Fruit fly (Drosophila melanogaster): Measurements from ENCODE around the gene CG7573.

CG7573 gene

dm6 chr3L:11318532-11319170, 7.1 kb downstream of the CG7573 start (continued):
- TF ChIP-seq CG3065 (GFP tag; optimal IDR thresholded peaks at IDR 0.05), result peak; percentile 57
- peak; percentile 70 for TF ChIP-seq CG4854 (GFP tag; optimal IDR thresholded peaks at IDR 0.05)
- TF ChIP-seq CG12236 (GFP tag; optimal IDR thresholded peaks at IDR 0.05), result peak; percentile 76
- no peak for TF ChIP-seq Dref (GFP tag; IDR thresholded peaks at IDR 0.05)
- peak; percentile 79 for TF ChIP-seq CG10147 (GFP tag; optimal IDR thresholded peaks at IDR 0.05)
- TF ChIP-seq Nf-YB (GFP tag; optimal IDR thresholded peaks at IDR 0.05), result peak; percentile 59
- TF ChIP-seq CG2202 (tag; optimal IDR thresholded peaks at IDR 0.05), result peak; percentile 55
- peak; percentile 85 for TF ChIP-seq CG7357 (GFP tag; IDR thresholded peaks at IDR 0.05)
- TF ChIP-seq fd64A (GFP tag; optimal IDR thresholded peaks at IDR 0.05), result peak; percentile 82
- peak; percentile 82 for TF ChIP-seq cwo (GFP tag; optimal IDR thresholded peaks at IDR 0.05)
- TF ChIP-seq CG11093 (GFP tag; IDR thresholded peaks at IDR 0.05), result peak; percentile 82
- peak; percentile 73 for TF ChIP-seq Max (GFP tag; optimal IDR thresholded peaks at IDR 0.05)
- peak; percentile 61 for TF ChIP-seq CG13894 (tag; optimal IDR thresholded peaks at IDR 0.05)
- TF ChIP-seq CG9437 (GFP tag; optimal IDR thresholded peaks at IDR 0.05), result peak; percentile 75
- peak; percentile 80 for TF ChIP-seq MBD-R2 (GFP tag; IDR thresholded peaks at IDR 0.05)
- no peak for TF ChIP-seq h (optimal IDR thresholded peaks at IDR 0.05)
- TF ChIP-seq CG10959 (GFP tag; IDR thresholded peaks at IDR 0.05), result peak; percentile 88
- peak; percentile 85 for TF ChIP-seq Dbx (GFP tag; IDR thresholded peaks at IDR 0.05)
- peak; percentile 73 for TF ChIP-seq CG3407 (GFP tag; optimal IDR thresholded peaks at IDR 0.05)
- TF ChIP-seq Ravus (GFP tag; IDR thresholded peaks at IDR 0.05), result peak; percentile 77
- peak; percentile 32 for TF ChIP-seq schlank (tag; optimal IDR thresholded peaks at IDR 0.05)
- TF ChIP-seq tup (GFP tag; optimal IDR thresholded peaks at IDR 0.05), result peak; percentile 8
- TF ChIP-seq CG2116 (GFP tag; optimal IDR thresholded peaks at IDR 0.05), result peak; percentile 16
- peak; percentile 93 for TF ChIP-seq Sox102F (GFP tag; optimal IDR thresholded peaks at IDR 0.05)
- TF ChIP-seq Neu2 (GFP tag; optimal IDR thresholded peaks at IDR 0.05; ENCODE audit: borderline replicate concordance), result peak; percentile 34
- peak; percentile 95 for TF ChIP-seq ara (GFP tag; IDR thresholded peaks at IDR 0.05)
- TF ChIP-seq Adf1 (GFP tag; IDR thresholded peaks at IDR 0.05), result peak; percentile 34
- TF ChIP-seq CG4360 (GFP tag; IDR thresholded peaks at IDR 0.05), result peak; percentile 70
- peak; percentile 61 for TF ChIP-seq CG6683 (GFP tag; optimal IDR thresholded peaks at IDR 0.05)
- TF ChIP-seq CG8478 (optimal IDR thresholded peaks at IDR 0.05), result no peak
- peak; percentile 71 for TF ChIP-seq wdn (GFP tag; IDR thresholded peaks at IDR 0.05)
- TF ChIP-seq CG4328 (GFP tag; optimal IDR thresholded peaks at IDR 0.05), result peak; percentile 47
- TF ChIP-seq jumu (GFP tag; optimal IDR thresholded peaks at IDR 0.05), result peak; percentile 69
- peak; percentile 92 for TF ChIP-seq CG12769 (tag; optimal IDR thresholded peaks at IDR 0.05)
- peak; percentile 90 for TF ChIP-seq HLH3B (GFP tag; IDR thresholded peaks at IDR 0.05)
- TF ChIP-seq CG12659 (GFP tag; optimal IDR thresholded peaks at IDR 0.05), result peak; percentile 85
- no peak for TF ChIP-seq hbn (GFP tag; IDR thresholded peaks at IDR 0.05; ENCODE audit: partially characterized antibody)
- TF ChIP-seq gt (GFP tag; IDR thresholded peaks at IDR 0.05), result peak; percentile 75
- peak; percentile 78 for TF ChIP-seq gsb (GFP tag; IDR thresholded peaks at IDR 0.05)
- peak in 1 of 2 experiments; percentile 39 for TF ChIP-seq crp (GFP tag; optimal IDR thresholded peaks at IDR 0.05)
- TF ChIP-seq unpg (GFP tag; optimal IDR thresholded peaks at IDR 0.05), result peak; percentile 89
- TF ChIP-seq kay (GFP tag; optimal IDR thresholded peaks at IDR 0.05), result peak; percentile 55
- TF ChIP-seq CG17612 (GFP tag; IDR thresholded peaks at IDR 0.05), result peak; percentile 66
- peak; percentile 80 for TF ChIP-seq CG30431 (GFP tag; optimal IDR thresholded peaks at IDR 0.05)
- TF ChIP-seq H2.0 (GFP tag; IDR thresholded peaks at IDR 0.05), result peak; percentile 90
- TF ChIP-seq Sry-β (GFP tag; optimal IDR thresholded peaks at IDR 0.05), result peak; percentile 34
- peak; percentile 77 for TF ChIP-seq CrebB (tag; optimal IDR thresholded peaks at IDR 0.05)
- TF ChIP-seq zf30C (GFP tag; optimal IDR thresholded peaks at IDR 0.05), result no peak
- peak; percentile 57 for TF ChIP-seq trh (GFP tag; optimal IDR thresholded peaks at IDR 0.05)
- TF ChIP-seq crc (GFP tag; optimal IDR thresholded peaks at IDR 0.05), result peak; percentile 74
- no peak for TF ChIP-seq yki (optimal IDR thresholded peaks at IDR 0.05)

Measured in whole organism, embryonic.